Fruit fly (Drosophila melanogaster) whole organism, embryonic: ENCODE results near the gene RASSF8.

ENCODE experiments used
- Antp ChIP-seq: fragments of 200-800 bp; sonication (Bioruptor generic); optimal IDR thresholded peaks from 3 replicates; lab custom pipeline; 2016; ENCODE audit warnings: missing biosample characterization, missing genetic modification characterization
- C15 ChIP-seq: fragments of 200-800 bp; sonication (Bioruptor generic); IDR thresholded peaks from 3 replicates; pipeline ENCODE4 v1.3.6; 2022; ENCODE audit warnings: missing biosample characterization, missing genetic modification characterization
- CG10543 ChIP-seq: fragments of 200-800 bp; sonication (Bioruptor generic); optimal IDR thresholded peaks from 3 replicates; lab custom pipeline; 2017; ENCODE audit warnings: missing biosample characterization, mild to moderate bottlenecking, missing genetic modification characterization, moderate library complexity
- CG12155 ChIP-seq: fragments of 200-800 bp; sonication (Bioruptor generic); optimal IDR thresholded peaks from 3 replicates; lab custom pipeline; 2016; ENCODE audit warnings: missing biosample characterization, missing genetic modification characterization
- CG14050 ChIP-seq: fragments of 200-800 bp; sonication (Bioruptor generic); IDR thresholded peaks from 3 replicates; pipeline ENCODE4 v1.3.6; 2022; ENCODE audit warnings: missing biosample characterization, missing genetic modification characterization
- CG1647 ChIP-seq: fragments of 200-800 bp; sonication (Bioruptor generic); optimal IDR thresholded peaks from 3 replicates; lab custom pipeline; 2016; ENCODE audit warnings: missing biosample characterization, missing genetic modification characterization
- CG17186 ChIP-seq: fragments of 200-800 bp; sonication (Bioruptor generic); optimal IDR thresholded peaks from 3 replicates; lab custom pipeline; 2017; ENCODE audit warnings: missing biosample characterization, missing genetic modification reagents, missing genetic modification characterization
- CG17385 ChIP-seq: fragments of 200-800 bp; sonication (Bioruptor generic); optimal IDR thresholded peaks from 3 replicates; lab custom pipeline; 2018; ENCODE audit warnings: missing biosample characterization, mild to moderate bottlenecking, missing genetic modification characterization
- CG18262 ChIP-seq: fragments of 200-800 bp; optimal IDR thresholded peaks from 3 replicates; lab custom pipeline; 2019; ENCODE audit warnings: missing biosample characterization, mild to moderate bottlenecking, missing genetic modification characterization, moderate library complexity
- CG2120 ChIP-seq: fragments of 200-800 bp; sonication (Bioruptor generic); optimal IDR thresholded peaks from 3 replicates; lab custom pipeline; 2016; ENCODE audit warnings: missing biosample characterization, missing genetic modification characterization
- CG2678 ChIP-seq: fragments of 200-800 bp; sonication (Bioruptor generic); optimal IDR thresholded peaks from 3 replicates; lab custom pipeline; 2019; ENCODE audit warnings: missing biosample characterization, mild to moderate bottlenecking, missing genetic modification characterization, moderate library complexity
- CG3163 ChIP-seq: fragments of 200-800 bp; sonication (Bioruptor generic); optimal IDR thresholded peaks from 3 replicates; lab custom pipeline; 2016; ENCODE audit warnings: missing biosample characterization, missing genetic modification characterization
- CG3995 ChIP-seq: fragments of 200-800 bp; sonication (Bioruptor generic); optimal IDR thresholded peaks from 3 replicates; lab custom pipeline; 2016; ENCODE audit warnings: missing biosample characterization, missing genetic modification characterization
- CG4617 ChIP-seq: fragments of 200-800 bp; sonication (Bioruptor generic); optimal IDR thresholded peaks from 3 replicates; lab custom pipeline; 2016; ENCODE audit warnings: missing biosample characterization, missing genetic modification characterization, borderline replicate concordance
- CG4730 ChIP-seq: fragments of 200-800 bp; sonication (Bioruptor generic); IDR thresholded peaks from 2 replicates; pipeline ENCODE4 v1.3.6; 2022; ENCODE audit warnings: missing biosample characterization, missing genetic modification characterization
- CG5953 ChIP-seq: fragments of 200-800 bp; sonication (Bioruptor generic); IDR thresholded peaks from 2 replicates; pipeline ENCODE4 v1.3.6; 2022; ENCODE audit warnings: missing biosample characterization, missing genetic modification characterization
- CG7928 ChIP-seq: fragments of 200-800 bp; sonication (Bioruptor generic); optimal IDR thresholded peaks from 2 replicates; lab custom pipeline; 2017; ENCODE audit warnings: missing biosample characterization, mild to moderate bottlenecking, missing genetic modification characterization
- CG8478 ChIP-seq: fragments of >200 bp; optimal IDR thresholded peaks from 2 replicates; lab custom pipeline; 2018
- CG9817 ChIP-seq: fragments of 200-800 bp; sonication (Bioruptor generic); optimal IDR thresholded peaks from 2 replicates; lab custom pipeline; 2018; ENCODE audit warnings: missing biosample characterization, mild to moderate bottlenecking, missing genetic modification characterization, moderate library complexity
- CG9932 ChIP-seq: fragments of 200-800 bp; sonication (Bioruptor generic); IDR thresholded peaks from 2 replicates; pipeline ENCODE4 v1.3.6; 2022; ENCODE audit warnings: missing biosample characterization, missing genetic modification characterization
- CoRest ChIP-seq: fragments of 200-800 bp; sonication (Bioruptor generic); optimal IDR thresholded peaks from 3 replicates; lab custom pipeline; 2018; ENCODE audit warnings: missing biosample characterization, mild to moderate bottlenecking, missing genetic modification characterization, moderate library complexity
- Ets97D ChIP-seq: fragments of 200-800 bp; sonication (Bioruptor generic); optimal IDR thresholded peaks from 3 replicates; lab custom pipeline; 2016; ENCODE audit warnings: missing biosample characterization, missing genetic modification characterization
- HLH54F ChIP-seq: fragments of 200-800 bp; sonication (Bioruptor generic); optimal IDR thresholded peaks from 3 replicates; lab custom pipeline; 2016; ENCODE audit warnings: missing biosample characterization, missing genetic modification characterization
- HmgZ ChIP-seq: fragments of 200-800 bp; sonication (Bioruptor generic); optimal IDR thresholded peaks from 2 replicates; lab custom pipeline; 2018; ENCODE audit warnings: missing biosample characterization, mild to moderate bottlenecking, missing genetic modification characterization
- Nf-YC ChIP-seq: fragments of 200-800 bp; optimal IDR thresholded peaks from 3 replicates; lab custom pipeline; 2019; ENCODE audit warnings: missing biosample characterization, mild to moderate bottlenecking, missing genetic modification characterization, moderate library complexity
- PHDP ChIP-seq: fragments of 200-800 bp; sonication (Bioruptor generic); optimal IDR thresholded peaks from 3 replicates; lab custom pipeline; 2018; ENCODE audit warnings: missing biosample characterization, mild to moderate bottlenecking, missing genetic modification characterization, moderate library complexity
- Spps ChIP-seq: fragments of 200-800 bp; sonication (Bioruptor generic); optimal IDR thresholded peaks from 2 replicates; lab custom pipeline; 2018; ENCODE audit warnings: missing biosample characterization, mild to moderate bottlenecking, missing genetic modification characterization
- Trl ChIP-seq, 3 experiments: fragments of >200 bp in 2 of 3; fragments of 200-800 bp in 1 of 3; sonication (Bioruptor generic) in 1 of 3; optimal IDR thresholded peaks; 2 replicates in 1 of 3; 3 replicates in 2 of 3; lab custom pipeline; 2016 to 2017; ENCODE audit warnings: missing biosample characterization in 1 of 3, missing genetic modification characterization in 1 of 3
- Usf ChIP-seq: fragments of 200-800 bp; sonication (Bioruptor generic); optimal IDR thresholded peaks from 2 replicates; lab custom pipeline; 2017; ENCODE audit warnings: missing genotype, missing biosample characterization, missing genetic modification characterization
- Xbp1 ChIP-seq: fragments of 200-800 bp; sonication (Bioruptor generic); optimal IDR thresholded peaks from 3 replicates; lab custom pipeline; 2016; ENCODE audit warnings: missing biosample characterization, mild to moderate bottlenecking, missing genetic modification characterization
- bab2 ChIP-seq: fragments of 200-800 bp; sonication (Bioruptor generic); optimal IDR thresholded peaks from 2 replicates; lab custom pipeline; 2016; ENCODE audit warnings: missing biosample characterization, missing genetic modification characterization
- bowl ChIP-seq: fragments of 200-800 bp; sonication (Bioruptor generic); IDR thresholded peaks from 2 replicates; pipeline ENCODE4 v1.3.6; 2022; ENCODE audit warnings: missing biosample characterization, missing genetic modification characterization
- dm ChIP-seq: fragments of 200-800 bp; sonication (Bioruptor generic); optimal IDR thresholded peaks from 3 replicates; lab custom pipeline; 2016; ENCODE audit warnings: missing biosample characterization, missing genetic modification characterization
- esg ChIP-seq: fragments of 200-800 bp; sonication (Bioruptor generic); conservative IDR thresholded peaks from 2 replicates; pipeline ENCODE4 v1.3.6; 2022; ENCODE audit warnings: missing biosample characterization, missing genetic modification characterization
- ftz-f1 ChIP-seq: fragments of 200-800 bp; sonication (Bioruptor generic); optimal IDR thresholded peaks from 2 replicates; lab custom pipeline; 2016; ENCODE audit warnings: missing biosample characterization, missing genetic modification characterization
- gem ChIP-seq: fragments of 200-800 bp; sonication (Bioruptor generic); optimal IDR thresholded peaks from 2 replicates; lab custom pipeline; 2019; ENCODE audit warnings: missing biosample characterization, mild to moderate bottlenecking, missing genetic modification characterization, moderate library complexity
- insv ChIP-seq, 2 experiments: fragments of 200-800 bp; sonication (Bioruptor generic); optimal IDR thresholded peaks; 3 replicates each; lab custom pipeline; 2016 to 2018; ENCODE audit warnings: missing biosample characterization in 2 of 2, missing genetic modification characterization in 2 of 2
- inv ChIP-seq: fragments of 200-800 bp; sonication (Bioruptor generic); IDR thresholded peaks from 2 replicates; pipeline ENCODE4 v1.3.6; 2022; ENCODE audit warnings: missing biosample characterization, missing genetic modification characterization; ENCODE audit not compliant: partially characterized antibody
- knrl ChIP-seq: fragments of 200-800 bp; sonication (Bioruptor generic); IDR thresholded peaks from 3 replicates; pipeline ENCODE4 v1.3.6; 2022; ENCODE audit warnings: missing biosample characterization, missing genetic modification characterization; ENCODE audit not compliant: partially characterized antibody
- pho ChIP-seq: fragments of 200-800 bp; sonication (Bioruptor generic); optimal IDR thresholded peaks from 2 replicates; lab custom pipeline; 2016; ENCODE audit warnings: missing biosample characterization, missing genetic modification characterization
- ranshi ChIP-seq: fragments of 200-800 bp; sonication (Bioruptor generic); IDR thresholded peaks from 2 replicates; pipeline ENCODE4 v1.3.6; 2022; ENCODE audit warnings: missing biosample characterization, missing genetic modification characterization
- run ChIP-seq: fragments of 200-800 bp; sonication (Bioruptor generic); optimal IDR thresholded peaks from 3 replicates; lab custom pipeline; 2018; ENCODE audit warnings: missing biosample characterization, mild to moderate bottlenecking, missing genetic modification characterization
- salm ChIP-seq: fragments of 200-800 bp; sonication (Bioruptor generic); optimal IDR thresholded peaks from 2 replicates; lab custom pipeline; 2018; ENCODE audit warnings: missing biosample characterization, mild to moderate bottlenecking, missing genetic modification characterization
- scrt ChIP-seq: fragments of 200-800 bp; sonication (Bioruptor generic); optimal IDR thresholded peaks from 2 replicates; lab custom pipeline; 2018; ENCODE audit warnings: missing biosample characterization, mild to moderate bottlenecking, missing genetic modification characterization, moderate library complexity
- sima ChIP-seq: fragments of 200-800 bp; sonication (Bioruptor generic); optimal IDR thresholded peaks from 2 replicates; lab custom pipeline; 2016; ENCODE audit warnings: missing biosample characterization, missing genetic modification characterization
- sisA ChIP-seq: fragments of 200-800 bp; sonication (Bioruptor generic); IDR thresholded peaks from 2 replicates; pipeline ENCODE4 v1.3.6; 2022; ENCODE audit warnings: missing biosample characterization, missing genetic modification characterization
- slbo ChIP-seq: fragments of 200-800 bp; sonication (Bioruptor generic); IDR thresholded peaks from 2 replicates; pipeline ENCODE4 v1.3.6; 2022; ENCODE audit warnings: missing biosample characterization, missing genetic modification characterization
- so ChIP-seq: fragments of 200-800 bp; sonication (Bioruptor generic); IDR thresholded peaks from 3 replicates; pipeline ENCODE4 v1.3.6; 2022; ENCODE audit warnings: missing biosample characterization, missing genetic modification characterization
- tio ChIP-seq: fragments of 200-800 bp; sonication (Bioruptor generic); optimal IDR thresholded peaks from 2 replicates; lab custom pipeline; 2017; ENCODE audit warnings: missing biosample characterization, missing genetic modification characterization, inconsistent platforms
- vfl ChIP-seq: fragments of 200-800 bp; sonication (Bioruptor generic); optimal IDR thresholded peaks from 2 replicates; lab custom pipeline; 2016; ENCODE audit warnings: missing biosample characterization, missing genetic modification characterization

RASSF8 gene

DNA sequence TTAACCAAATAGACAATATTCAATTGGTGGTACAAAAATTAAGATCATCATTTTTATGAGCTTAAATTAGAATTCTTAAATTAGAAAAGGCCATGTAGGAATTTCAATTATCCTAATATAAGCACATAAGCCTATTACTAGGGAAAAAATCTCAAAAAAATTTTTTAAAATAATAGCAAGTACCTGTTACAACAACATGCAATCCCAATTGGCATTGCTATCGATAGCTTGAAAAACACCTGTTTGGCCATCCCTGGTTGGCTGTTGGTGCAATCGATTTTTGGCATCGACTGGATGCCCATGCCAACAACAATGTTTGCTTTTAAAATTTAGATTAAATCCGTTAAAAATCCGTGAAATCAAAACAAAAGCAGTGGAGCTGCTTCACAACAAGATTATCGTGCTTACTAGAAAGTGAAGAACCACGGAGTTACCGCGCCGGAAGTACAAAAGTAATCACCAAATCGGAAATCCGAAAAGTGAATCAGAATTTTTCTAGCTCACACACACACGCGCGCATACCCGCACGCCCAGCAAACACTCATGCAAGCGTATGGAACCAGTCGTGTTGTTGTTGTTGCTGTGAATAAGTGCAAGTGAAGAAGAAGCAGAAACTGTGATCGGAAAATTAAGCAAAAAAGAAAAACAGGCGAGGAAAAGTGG lies at the start of gene RASSF8 (continued):
- no peak for TF ChIP-seq Trl (optimal IDR thresholded peaks at IDR 0.05; lab: Kevin White, UChicago)
- peak; percentile 20 for TF ChIP-seq Trl (GFP tag; optimal IDR thresholded peaks at IDR 0.05; lab: Kevin White, UChicago)
- no peak for TF ChIP-seq tio
- TF ChIP-seq CG8478 (lab: Kevin White, UChicago), result no peak
- peak; percentile 9 for TF ChIP-seq CG18262
- TF ChIP-seq run, result no peak
- TF ChIP-seq CG2120 (GFP tag; lab: Kevin White, UChicago), result peak; percentile 67
- 0 out of 2 replicates have a peak, but pooled peaks have one; percentile 14 for TF ChIP-seq esg (GFP tag; lab: Robert Waterston, UW)
- peak; percentile 25 for TF ChIP-seq dm (GFP tag; lab: Kevin White, UChicago)
- TF ChIP-seq vfl (GFP tag; lab: Kevin White, UChicago), result no peak
- TF ChIP-seq CG1647 (GFP tag; lab: Kevin White, UChicago), result peak; percentile 4
- TF ChIP-seq Antp (GFP tag; lab: Kevin White, UChicago), result peak; percentile 27
- TF ChIP-seq ranshi (GFP tag; lab: Robert Waterston, UW), result no peak
- TF ChIP-seq C15 (GFP tag; lab: Robert Waterston, UW), result no peak
- TF ChIP-seq ftz-f1 (GFP tag; lab: Kevin White, UChicago), result no peak
- TF ChIP-seq Ets97D (GFP tag; lab: Kevin White, UChicago), result peak; percentile 31
- peak; percentile 31 for TF ChIP-seq gem (tag; lab: Kevin White, UChicago)
- peak; percentile 22 for TF ChIP-seq CG2678 (tag; lab: Kevin White, UChicago)
- TF ChIP-seq CG3995, result peak; percentile 79
- peak; percentile 79 for TF ChIP-seq CG9932 (GFP tag; lab: Robert Waterston, UW)
- TF ChIP-seq PHDP, result peak; percentile 12
- peak; percentile 67 for TF ChIP-seq knrl (GFP tag; lab: Robert Waterston, UW)
- peak; percentile 60 for TF ChIP-seq HLH54F (GFP tag; lab: Kevin White, UChicago)
- peak; percentile 44 for TF ChIP-seq Xbp1
- TF ChIP-seq CG10543 (GFP tag; lab: Kevin White, UChicago), result no peak
- TF ChIP-seq Spps (tag; lab: Kevin White, UChicago), result no peak
- TF ChIP-seq CG12155 (GFP tag; lab: Kevin White, UChicago), result no peak
- TF ChIP-seq CG4730, result no peak
- TF ChIP-seq sisA, result no peak
- TF ChIP-seq CG7928 (GFP tag; lab: Kevin White, UChicago), result peak; percentile 87
- TF ChIP-seq sima (GFP tag; lab: Kevin White, UChicago), result no peak
- peak; percentile 68 to 96 for TF ChIP-seq insv (GFP tag; optimal IDR thresholded peaks at IDR 0.05; lab: Kevin White, UChicago)
- peak; percentile 57 for TF ChIP-seq CoRest (tag; lab: Kevin White, UChicago)
- TF ChIP-seq bab2 (GFP tag; lab: Kevin White, UChicago), result peak; percentile 29
- TF ChIP-seq HmgZ (tag; lab: Kevin White, UChicago), result peak; percentile 48
- TF ChIP-seq CG3163 (GFP tag; lab: Kevin White, UChicago), result no peak
- no peak for TF ChIP-seq CG17186 (GFP tag; lab: Kevin White, UChicago)
- TF ChIP-seq CG5953 (GFP tag; lab: Robert Waterston, UW), result no peak
- TF ChIP-seq CG14050 (GFP tag; lab: Robert Waterston, UW), result no peak
- no peak for TF ChIP-seq Usf
- TF ChIP-seq Nf-YC (tag; lab: Kevin White, UChicago), result peak; percentile 38
- TF ChIP-seq so, result no peak
- peak; percentile 54; the same call in 1 of the 2 replicates for TF ChIP-seq inv (GFP tag; lab: Robert Waterston, UW)
- TF ChIP-seq CG9817 (tag; lab: Kevin White, UChicago), result peak; percentile 29
- TF ChIP-seq scrt, result no peak
- peak; percentile 78 for TF ChIP-seq slbo
- peak; percentile 1 for TF ChIP-seq CG4617 (GFP tag; lab: Kevin White, UChicago)
- peak; percentile 32 for TF ChIP-seq pho (GFP tag; lab: Kevin White, UChicago)
- TF ChIP-seq bowl (GFP tag; lab: Robert Waterston, UW), result no peak
- TF ChIP-seq salm, result no peak
- TF ChIP-seq CG17385, result peak; percentile 95
